Fruit fly (Drosophila melanogaster) whole organism, embryonic: ENCODE results near the gene SMC1.

Experiments
- ATbp ChIP-seq: fragments of 200-800 bp; sonication (Bioruptor generic); optimal IDR thresholded peaks from 2 replicates; lab custom pipeline; 2017; ENCODE audit warnings: missing biosample characterization, mild to moderate bottlenecking, missing genetic modification characterization, missing genetic modification reagents
- Atf-2 ChIP-seq: fragments of 200-800 bp; sonication (Bioruptor generic); optimal IDR thresholded peaks from 2 replicates; lab custom pipeline; 2016; ENCODE audit warnings: missing biosample characterization, missing genetic modification characterization
- Atf3 ChIP-seq: fragments of 200-800 bp; sonication (Bioruptor generic); optimal IDR thresholded peaks from 3 replicates; lab custom pipeline; 2016; ENCODE audit warnings: missing biosample characterization, missing genetic modification characterization
- Atf6 ChIP-seq: fragments of 200-800 bp; sonication (Bioruptor generic); IDR thresholded peaks from 2 replicates; pipeline ENCODE4 v1.3.6; 2022; ENCODE audit warnings: missing biosample characterization, missing genetic modification characterization
- CG1024 ChIP-seq: fragments of 200-800 bp; sonication (Bioruptor generic); IDR thresholded peaks from 2 replicates; pipeline ENCODE4 v1.3.6; 2022; ENCODE audit warnings: missing biosample characterization, missing genetic modification characterization
- CG10979 ChIP-seq: fragments of 200-800 bp; sonication (Bioruptor generic); optimal IDR thresholded peaks from 2 replicates; lab custom pipeline; 2018; ENCODE audit warnings: missing biosample characterization, mild to moderate bottlenecking, missing genetic modification characterization, moderate library complexity
- CG11560 ChIP-seq: fragments of 200-800 bp; sonication (Bioruptor generic); IDR thresholded peaks from 3 replicates; pipeline ENCODE4 v1.3.6; 2022; ENCODE audit warnings: missing biosample characterization, missing genetic modification characterization
- CG12219 ChIP-seq: fragments of 200-800 bp; sonication (Bioruptor generic); optimal IDR thresholded peaks from 3 replicates; lab custom pipeline; 2018; ENCODE audit warnings: missing biosample characterization, mild to moderate bottlenecking, missing genetic modification characterization
- CG15601 ChIP-seq: fragments of 200-800 bp; sonication (Bioruptor generic); optimal IDR thresholded peaks from 3 replicates; lab custom pipeline; 2019; ENCODE audit warnings: missing biosample characterization, mild to moderate bottlenecking, missing genetic modification characterization, moderate library complexity
- CG1603 ChIP-seq: fragments of 200-800 bp; sonication (Bioruptor generic); optimal IDR thresholded peaks from 2 replicates; lab custom pipeline; 2019; ENCODE audit warnings: missing biosample characterization, mild to moderate bottlenecking, missing genetic modification characterization, moderate library complexity
- CG17612 ChIP-seq: fragments of 200-800 bp; sonication (Bioruptor generic); IDR thresholded peaks from 2 replicates; pipeline ENCODE4 v1.3.6; 2022; ENCODE audit warnings: missing biosample characterization, missing genetic modification characterization
- CG17912 ChIP-seq: fragments of 200-800 bp; sonication (Bioruptor generic); optimal IDR thresholded peaks from 2 replicates; lab custom pipeline; 2018; ENCODE audit warnings: missing biosample characterization, mild to moderate bottlenecking, missing genetic modification characterization
- CG18764 ChIP-seq: fragments of 200-800 bp; sonication (Bioruptor generic); optimal IDR thresholded peaks from 3 replicates; lab custom pipeline; 2016; ENCODE audit warnings: missing biosample characterization, missing genetic modification characterization
- CG2712 ChIP-seq: fragments of 200-800 bp; optimal IDR thresholded peaks from 3 replicates; lab custom pipeline; 2019; ENCODE audit warnings: missing biosample characterization, mild to moderate bottlenecking, missing genetic modification characterization, moderate library complexity
- CG30020 ChIP-seq: fragments of 200-800 bp; optimal IDR thresholded peaks from 2 replicates; lab custom pipeline; 2019; ENCODE audit warnings: missing biosample characterization, mild to moderate bottlenecking, missing genetic modification characterization, moderate library complexity
- CG33557 ChIP-seq: fragments of 200-800 bp; sonication (Bioruptor generic); optimal IDR thresholded peaks from 2 replicates; lab custom pipeline; 2019; ENCODE audit warnings: missing biosample characterization, mild to moderate bottlenecking, missing genetic modification characterization, moderate library complexity
- CG43689 ChIP-seq: fragments of 200-800 bp; sonication (Bioruptor generic); IDR thresholded peaks from 2 replicates; pipeline ENCODE4 v1.3.6; 2022; ENCODE audit warnings: missing biosample characterization, missing genetic modification characterization
- CG4424 ChIP-seq: fragments of 200-800 bp; sonication (Bioruptor generic); optimal IDR thresholded peaks from 3 replicates; lab custom pipeline; 2016; ENCODE audit warnings: missing biosample characterization, missing genetic modification characterization
- CG5953 ChIP-seq: fragments of 200-800 bp; sonication (Bioruptor generic); IDR thresholded peaks from 2 replicates; pipeline ENCODE4 v1.3.6; 2022; ENCODE audit warnings: missing biosample characterization, missing genetic modification characterization
- CG6765 ChIP-seq: fragments of 200-800 bp; sonication (Bioruptor generic); optimal IDR thresholded peaks from 3 replicates; lab custom pipeline; 2017; ENCODE audit warnings: missing biosample characterization, mild to moderate bottlenecking, missing genetic modification characterization
- CG6854 ChIP-seq: fragments of 200-800 bp; sonication (Bioruptor generic); optimal IDR thresholded peaks from 3 replicates; lab custom pipeline; 2017; ENCODE audit warnings: missing biosample characterization, mild to moderate bottlenecking, missing genetic modification characterization
- CG7271 ChIP-seq: fragments of 200-800 bp; sonication (Bioruptor generic); optimal IDR thresholded peaks from 2 replicates; lab custom pipeline; 2018; ENCODE audit warnings: missing biosample characterization, mild to moderate bottlenecking, missing genetic modification characterization, moderate library complexity
- CG7372 ChIP-seq: fragments of 200-800 bp; sonication (Bioruptor generic); IDR thresholded peaks from 2 replicates; pipeline ENCODE4 v1.3.6; 2022; ENCODE audit warnings: missing biosample characterization, missing genetic modification characterization
- CG8089 ChIP-seq: fragments of 200-800 bp; sonication (Bioruptor generic); optimal IDR thresholded peaks from 3 replicates; lab custom pipeline; 2016; ENCODE audit warnings: missing biosample characterization, missing genetic modification characterization
- CG9609 ChIP-seq: fragments of 200-800 bp; sonication (Bioruptor generic); optimal IDR thresholded peaks from 3 replicates; lab custom pipeline; 2016; ENCODE audit warnings: missing biosample characterization, missing genetic modification characterization
- CG9876 ChIP-seq: fragments of 200-800 bp; sonication (Bioruptor generic); optimal IDR thresholded peaks from 2 replicates; lab custom pipeline; 2016; ENCODE audit warnings: missing biosample characterization, missing genetic modification characterization
- E2f1 ChIP-seq: fragments of 200-800 bp; sonication (Bioruptor generic); IDR thresholded peaks from 2 replicates; pipeline ENCODE4 v1.3.6; 2022; ENCODE audit warnings: missing biosample characterization, missing genetic modification characterization
- Ets65A ChIP-seq: fragments of 200-800 bp; sonication (Bioruptor generic); peaks from one replicate; lab custom pipeline; 2016; ENCODE audit warnings: missing biosample characterization, missing genetic modification characterization
- Fer3 ChIP-seq: fragments of 200-800 bp; sonication (Bioruptor generic); optimal IDR thresholded peaks from 2 replicates; lab custom pipeline; 2018; ENCODE audit warnings: missing biosample characterization, mild to moderate bottlenecking, missing genetic modification characterization, moderate library complexity
- Gug ChIP-seq: fragments of 200-800 bp; sonication (Bioruptor generic); IDR thresholded peaks from 4 replicates; pipeline ENCODE4 v1.3.6; 2022; ENCODE audit warnings: missing biosample characterization, missing genetic modification characterization
- Hr78 ChIP-seq, 2 experiments: fragments of 200-800 bp in 1 of 2; fragments of >200 bp in 1 of 2; sonication (Bioruptor generic) in 1 of 2; optimal IDR thresholded peaks; 2 replicates each; lab custom pipeline; 2017 to 2019; ENCODE audit warnings: missing biosample characterization in 2 of 2, missing genetic modification characterization in 2 of 2, mild to moderate bottlenecking in 1 of 2, moderate library complexity in 1 of 2
- Scr ChIP-seq: fragments of 200-800 bp; sonication (Bioruptor generic); IDR thresholded peaks from 2 replicates; pipeline ENCODE4 v1.3.6; 2022; ENCODE audit warnings: missing biosample characterization, missing genetic modification characterization; ENCODE audit not compliant: partially characterized antibody
- Vsx1 ChIP-seq: fragments of 200-800 bp; sonication (Bioruptor generic); optimal IDR thresholded peaks from 2 replicates; lab custom pipeline; 2017; ENCODE audit warnings: missing biosample characterization, mild to moderate bottlenecking, missing genetic modification characterization, missing genetic modification reagents
- fd3F ChIP-seq: fragments of 200-800 bp; sonication (Bioruptor generic); optimal IDR thresholded peaks from 2 replicates; lab custom pipeline; 2018; ENCODE audit warnings: missing biosample characterization, mild to moderate bottlenecking, missing genetic modification characterization, moderate library complexity
- fru ChIP-seq: fragments of >200 bp; optimal IDR thresholded peaks from 2 replicates; lab custom pipeline; 2017
- h ChIP-seq: fragments of >200 bp; optimal IDR thresholded peaks from 2 replicates; lab custom pipeline; 2017
- ham ChIP-seq: fragments of 200-800 bp; sonication (Bioruptor generic); IDR thresholded peaks from 2 replicates; pipeline ENCODE4 v1.3.6; 2022; ENCODE audit warnings: missing biosample characterization, missing genetic modification characterization
- insv ChIP-seq, 2 experiments: fragments of 200-800 bp; sonication (Bioruptor generic); optimal IDR thresholded peaks; 3 replicates each; lab custom pipeline; 2016 to 2018; ENCODE audit warnings: missing biosample characterization in 2 of 2, missing genetic modification characterization in 2 of 2
- jumu ChIP-seq: fragments of 200-800 bp; sonication (Bioruptor generic); optimal IDR thresholded peaks from 3 replicates; lab custom pipeline; 2016; ENCODE audit warnings: missing biosample characterization, missing genetic modification characterization
- maf-S ChIP-seq: fragments of 200-800 bp; sonication (Bioruptor generic); optimal IDR thresholded peaks from 2 replicates; lab custom pipeline; 2016; ENCODE audit warnings: missing biosample characterization, missing genetic modification characterization
- mam ChIP-seq: fragments of 200-800 bp; sonication (Bioruptor generic); optimal IDR thresholded peaks from 3 replicates; lab custom pipeline; 2016; ENCODE audit warnings: missing biosample characterization, missing genetic modification characterization
- odd ChIP-seq: fragments of 200-800 bp; sonication (Bioruptor generic); optimal IDR thresholded peaks from 2 replicates; lab custom pipeline; 2017; ENCODE audit warnings: missing biosample characterization, mild to moderate bottlenecking, missing genetic modification characterization
- otp ChIP-seq: fragments of 200-800 bp; sonication (Bioruptor generic); IDR thresholded peaks from 3 replicates; pipeline ENCODE4, ENCODE4 v1.3.6; 2022; ENCODE audit warnings: missing biosample characterization, missing genetic modification characterization
- pnt ChIP-seq: fragments of 200-800 bp; sonication (Bioruptor generic); optimal IDR thresholded peaks from 3 replicates; lab custom pipeline; 2016; ENCODE audit warnings: missing biosample characterization, missing genetic modification characterization
- sc ChIP-seq, 3 experiments: fragments of >200 bp in 2 of 3; fragments of 200-800 bp in 1 of 3; sonication (Bioruptor generic) in 1 of 3; optimal IDR thresholded peaks; 2 replicates in 2 of 3; 3 replicates in 1 of 3; lab custom pipeline; 2017; ENCODE audit warnings: mild to moderate bottlenecking in 1 of 3, missing biosample characterization in 1 of 3, missing genetic modification characterization in 1 of 3, missing genetic modification reagents in 1 of 3
- sens-2 ChIP-seq: fragments of 200-800 bp; sonication (Bioruptor generic); IDR thresholded peaks from 2 replicates; pipeline ENCODE4 v1.3.6; 2022; ENCODE audit warnings: missing biosample characterization, missing genetic modification characterization
- unpg ChIP-seq: fragments of 200-800 bp; sonication (Bioruptor generic); optimal IDR thresholded peaks from 3 replicates; lab custom pipeline; 2018; ENCODE audit warnings: missing biosample characterization, mild to moderate bottlenecking, missing genetic modification characterization, moderate library complexity
- wek ChIP-seq: fragments of 200-800 bp; sonication (Bioruptor generic); optimal IDR thresholded peaks from 3 replicates; lab custom pipeline; 2018; ENCODE audit warnings: missing biosample characterization, mild to moderate bottlenecking, missing genetic modification characterization, moderate library complexity

Gene SMC1

dm6 chr3R:24099039-24100026 is 41.2 kb downstream of the SMC1 start (continued):
- TF ChIP-seq CG6854 (GFP tag; lab: Kevin White, UChicago) (peak; percentile 27), otp (GFP tag; lab: Robert Waterston, UW) (peak; percentile 72; the same call in 2 of the 3 replicates), CG1024 (GFP tag; lab: Robert Waterston, UW) (peak; percentile 57), Ets65A (GFP tag; lab: Kevin White, UChicago) (peak; percentile 97), CG4424 (peak; percentile 72), CG43689 (peak; percentile 44; the same call in 1 of the 2 replicates), CG2712 (tag; lab: Kevin White, UChicago) (peak; percentile 82), fd3F (peak; percentile 76), Atf3 (GFP tag; lab: Kevin White, UChicago) (peak; percentile 58), CG6765 (GFP tag; lab: Kevin White, UChicago) (peak; percentile 13), Vsx1 (GFP tag; lab: Kevin White, UChicago) (peak; percentile 21), CG7372 (peak; percentile 78), CG10979 (tag; lab: Kevin White, UChicago) (peak; percentile 76), ATbp (GFP tag; lab: Kevin White, UChicago) (peak; percentile 40), CG8089 (GFP tag; lab: Kevin White, UChicago) (peak; percentile 54), h (lab: Kevin White, UChicago) (no peak), unpg (GFP tag; lab: Kevin White, UChicago) (peak; percentile 76), sens-2 (GFP tag; lab: Robert Waterston, UW) (peak; percentile 56; the same call in 1 of the 2 replicates), fru (lab: Kevin White, UChicago) (no peak), Gug (GFP tag; lab: Robert Waterston, UW) (peak; percentile 69; the same call in 2 of the 4 replicates), odd (GFP tag; lab: Kevin White, UChicago) (peak; percentile 46), CG5953 (GFP tag; lab: Robert Waterston, UW) (peak; percentile 77), pnt (GFP tag; lab: Kevin White, UChicago) (peak; percentile 72), CG12219 (peak; percentile 75), CG17612 (no peak), CG1603 (peak; percentile 76), jumu (GFP tag; lab: Kevin White, UChicago) (peak; percentile 71), CG18764 (GFP tag; lab: Kevin White, UChicago) (peak; percentile 65), maf-S (GFP tag; lab: Kevin White, UChicago) (peak; percentile 79), mam (peak; percentile 89), CG9876 (GFP tag; lab: Kevin White, UChicago) (peak; percentile 72), CG9609 (GFP tag; lab: Kevin White, UChicago) (peak; percentile 86), Scr (no peak), Atf6 (GFP tag; lab: Robert Waterston, UW) (peak; percentile 85), CG7271 (no peak), CG11560 (peak; percentile 60; the same call in 2 of the 3 replicates), E2f1 (peak; percentile 81), CG30020 (tag; lab: Kevin White, UChicago) (no peak), wek (GFP tag; lab: Kevin White, UChicago) (no peak), sc (optimal IDR thresholded peaks at IDR 0.05; lab: Kevin White, UChicago) (no peak), sc (GFP tag; optimal IDR thresholded peaks at IDR 0.05; lab: Kevin White, UChicago) (peak; percentile 60), Atf-2 (GFP tag; lab: Kevin White, UChicago) (peak; percentile 82), insv (GFP tag; optimal IDR thresholded peaks at IDR 0.05; lab: Kevin White, UChicago) (no peak), Fer3 (tag; lab: Kevin White, UChicago) (peak; percentile 79), Hr78 (GFP tag; optimal IDR thresholded peaks at IDR 0.05; lab: Kevin White, UChicago) (peak in 1 of 2 experiments; percentile 73), CG15601 (tag; lab: Kevin White, UChicago) (peak; percentile 58), CG17912 (GFP tag; lab: Kevin White, UChicago) (no peak), ham (GFP tag; lab: Robert Waterston, UW) (peak; percentile 44; the same call in 1 of the 2 replicates), CG33557 (GFP tag; lab: Kevin White, UChicago) (no peak)
